Worm (Caenorhabditis elegans) whole organism, late embryonic: ENCODE results near the gene npp-10.

Experiments
- ceh-24 ChIP-seq: sonication (generic microtip); optimal IDR thresholded peaks from 2 replicates; lab custom pipeline; 2016; ENCODE audit warnings: mild to moderate bottlenecking, missing genetic modification characterization, missing compliant biosample characterization
- ceh-30 ChIP-seq: fragments of 150-350 bp; optimal IDR thresholded peaks from 2 replicates; lab custom pipeline; 2014; ENCODE audit warnings: missing biosample characterization, missing genetic modification characterization
- lin-11 ChIP-seq: fragments of 200-800 bp; sonication (Bioruptor generic); optimal IDR thresholded peaks from 2 replicates; lab custom pipeline; 2018; ENCODE audit warnings: mild to moderate bottlenecking, missing genetic modification characterization, missing compliant biosample characterization
- pha-4 ChIP-seq: fragments of 150-350 bp; optimal IDR thresholded peaks from 2 replicates; lab custom pipeline; 2018; ENCODE audit warnings: missing biosample characterization, missing genetic modification reagents, missing genetic modification characterization
- pqm-1 ChIP-seq: sonication (generic microtip); optimal IDR thresholded peaks from 2 replicates; lab custom pipeline; 2016; ENCODE audit warnings: missing genetic modification characterization, missing compliant biosample characterization
- tbx-2 ChIP-seq: sonication (generic microtip); optimal IDR thresholded peaks from 2 replicates; lab custom pipeline; 2016; ENCODE audit warnings: missing genetic modification characterization, missing compliant biosample characterization

DNA sequence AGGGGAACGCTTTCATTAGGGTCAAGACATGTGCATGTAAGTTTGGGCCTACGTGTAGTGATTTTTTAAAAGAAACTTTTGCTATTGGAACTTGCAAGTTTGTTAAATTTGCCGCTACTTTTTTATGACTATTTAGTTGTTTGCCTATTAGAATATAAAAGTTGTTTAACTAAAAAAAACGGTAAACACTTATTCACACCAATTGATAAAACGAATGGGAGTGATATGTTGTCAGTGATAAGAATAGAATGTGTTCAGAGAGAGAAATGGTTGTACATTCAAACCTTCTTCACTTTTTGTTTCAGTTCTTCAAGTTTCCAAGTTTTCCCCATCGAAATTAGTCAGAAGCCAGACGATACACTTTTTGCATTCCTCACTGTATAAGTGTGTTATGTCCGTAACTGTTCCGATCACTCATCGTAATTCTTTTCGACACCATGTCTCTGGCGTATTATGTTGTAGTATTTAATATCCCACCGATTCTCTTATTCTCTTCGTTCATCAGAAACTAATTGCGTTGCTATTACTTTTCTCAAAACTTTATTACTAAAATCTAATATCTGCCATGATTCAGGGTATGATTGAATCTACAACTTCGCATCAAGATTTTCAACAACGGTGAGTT lies 53.4 kb downstream of the npp-10 start, which contains the start of gene dct-6:
- TF ChIP-seq lin-11 (tag; lab: Kevin White, UChicago) (no peak), tbx-2 (tag; lab: Kevin White, UChicago) (no peak), ceh-30 (tag; lab: Kevin White, UChicago) (no peak), pqm-1 (tag; lab: Kevin White, UChicago) (no peak), pha-4 (tag; lab: Kevin White, UChicago) (no peak), ceh-24 (no peak)
